Fruit fly (Drosophila melanogaster) ovary, adult (tissue): ENCODE data around the gene Taf7.

Experiments
- CG17801 ChIP-seq: fragments of 200-800 bp; optimal IDR thresholded peaks from 2 replicates; lab custom pipeline; 2019; ENCODE audit warnings: missing biosample characterization, mild to moderate bottlenecking, missing genetic modification characterization, moderate library complexity; ENCODE audit not compliant: partially characterized antibody

Taf7 gene

dm6 chr3R:7936786-7937363 is 29.7 kb downstream of the Taf7 start:
- TF ChIP-seq CG17801 (GFP tag; lab: Kevin White, UChicago) = peak; percentile 7

- TF ChIP-seq CG17801 (GFP tag; lab: Kevin White, UChicago) = no peak
These were observed 37.7 kb downstream of the Taf7 start for dm6 chr3R:7944699-7945349.

- peak; percentile 47 for TF ChIP-seq CG17801 (GFP tag; lab: Kevin White, UChicago)
These were observed 40.2 kb downstream of the Taf7 start for dm6 chr3R:7947349-7947748.

DNA sequence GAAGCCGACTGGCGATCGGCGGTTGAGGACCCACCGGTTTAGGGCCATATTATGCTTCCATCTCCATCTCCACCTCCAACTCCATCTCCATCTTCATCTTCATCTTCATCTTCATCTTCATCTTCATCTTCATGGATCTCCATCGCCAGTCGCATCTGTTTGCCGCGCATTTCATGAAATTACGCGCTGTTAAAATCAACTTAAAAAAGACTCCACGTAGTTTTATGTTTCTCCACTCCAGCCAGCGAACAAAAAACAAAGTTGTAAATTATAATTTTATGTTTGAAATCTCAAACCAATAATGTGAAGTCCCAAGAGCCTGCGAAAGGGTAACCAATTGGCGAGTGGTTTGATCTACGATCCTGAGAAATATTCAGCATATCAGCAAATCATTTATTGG is 43.0 kb downstream of the Taf7 start:
- TF ChIP-seq CG17801 (GFP tag; lab: Kevin White, UChicago) = no peak

DNA sequence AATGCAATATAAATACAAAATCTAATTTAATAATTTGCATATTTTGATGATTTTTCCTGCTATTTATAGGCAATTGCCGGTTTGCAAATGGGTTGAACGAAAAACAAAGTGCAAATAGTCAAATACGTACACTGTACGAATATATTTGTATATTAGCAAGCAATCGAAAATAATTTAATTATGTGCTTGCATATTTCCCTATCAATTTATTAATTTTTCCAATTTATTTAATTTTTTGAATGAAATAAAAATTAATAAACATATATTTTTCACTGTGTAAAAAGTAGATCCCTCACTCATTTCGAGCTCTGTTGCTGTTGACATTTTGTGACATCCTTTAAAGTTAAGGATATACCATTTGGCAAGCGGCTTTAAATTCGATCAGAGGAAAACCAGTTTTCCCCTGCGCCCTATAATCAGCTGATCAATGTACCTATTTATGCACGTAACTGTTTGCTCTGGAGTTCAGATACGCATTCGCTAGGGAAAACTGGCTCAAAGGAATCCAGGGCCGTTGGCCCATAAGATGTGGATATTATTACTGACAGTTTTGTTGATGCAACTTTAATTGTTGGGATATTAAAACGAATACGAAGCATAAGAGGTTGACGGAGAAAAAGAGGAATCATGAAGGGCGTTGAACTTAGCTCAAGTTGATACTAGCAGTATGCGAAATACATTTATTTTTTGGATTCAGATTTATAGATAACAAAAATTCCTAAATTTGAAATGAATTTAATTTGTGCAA is 46.1 kb downstream of the Taf7 start:
- TF ChIP-seq CG17801 (GFP tag; lab: Kevin White, UChicago) = no peak

- TF ChIP-seq CG17801 (GFP tag; lab: Kevin White, UChicago) = no peak
These were observed 47.3 kb downstream of the Taf7 start for dm6 chr3R:7954477-7954876.

DNA sequence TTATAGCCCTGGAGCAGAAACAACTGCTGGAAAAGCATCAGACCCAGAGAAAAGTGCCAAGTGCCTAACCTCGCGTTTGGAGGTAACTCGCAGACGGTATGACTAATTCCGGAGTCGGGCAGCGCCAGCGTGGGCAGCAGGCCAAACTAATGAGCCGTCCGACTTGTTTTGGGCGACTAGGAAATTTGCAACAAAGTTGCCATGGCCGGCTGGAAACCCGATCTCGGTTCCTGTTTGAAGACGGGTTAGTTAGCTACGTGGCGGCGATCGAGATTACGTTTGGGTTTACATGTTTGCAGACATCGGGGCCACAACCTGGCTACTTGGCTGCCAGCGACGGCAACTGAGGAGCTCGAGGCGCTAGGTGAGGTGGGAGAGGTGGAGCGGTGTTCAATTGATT is 49.9 kb downstream of the Taf7 start:
- no peak for TF ChIP-seq CG17801 (GFP tag; lab: Kevin White, UChicago)
